Worm (Caenorhabditis elegans): ENCODE data around the gene F54C9.7.

DNA sequence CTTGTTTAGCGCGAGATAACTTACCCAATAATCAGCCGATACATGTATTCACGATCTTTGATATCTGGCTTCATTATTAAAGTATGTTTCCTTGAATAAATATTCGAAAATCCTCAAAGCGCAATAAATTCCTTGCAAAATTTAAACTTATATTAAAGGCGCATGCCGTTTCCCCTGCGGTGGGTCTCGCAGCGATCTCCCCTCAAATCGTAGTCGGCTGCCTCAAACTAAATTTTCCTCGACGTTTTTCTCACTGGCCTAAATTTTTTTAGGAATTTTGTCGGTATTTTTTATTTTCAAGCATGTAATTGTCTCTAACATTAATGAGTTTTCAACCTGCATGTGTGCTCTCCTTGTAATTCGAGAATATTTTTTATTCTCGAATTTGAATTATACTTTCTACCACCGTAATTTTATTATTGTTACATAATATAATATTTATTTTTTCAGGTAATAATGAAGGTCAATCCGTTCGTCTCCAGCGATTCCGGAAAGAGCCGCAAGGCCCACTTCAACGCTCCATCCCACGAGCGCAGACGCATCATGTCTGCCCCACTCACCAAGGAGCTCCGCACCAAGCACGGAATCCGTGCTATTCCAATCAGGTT is 29.3 kb downstream of the F54C9.7 start, which contains the start of the genes cpf-1 and rpl-26:
- no peak for TF ChIP-seq ama-1 (optimal IDR thresholded peaks at IDR 0.05)
- TF ChIP-seq ama-1 (GFP tag; optimal IDR thresholded peaks at IDR 0.05), result no peak
- TF ChIP-seq pha-4 (tag; optimal IDR thresholded peaks at IDR 0.05), result no peak
- no peak for TF ChIP-seq ets-4 (GFP tag; optimal IDR thresholded peaks at IDR 0.05)
- no peak for TF ChIP-seq dpl-1 (GFP tag; optimal IDR thresholded peaks at IDR 0.05)
- TF ChIP-seq ceh-40 (GFP tag; IDR thresholded peaks at IDR 0.05), result no peak
- TF ChIP-seq mcd-1 (GFP tag; IDR thresholded peaks at IDR 0.05), result peak; percentile 32; the same call in 1 of the 2 replicates
- TF ChIP-seq zim-3 (tag; optimal IDR thresholded peaks at IDR 0.05), result no peak
- no peak for TF ChIP-seq Y79H2A.3 (GFP tag; conservative IDR thresholded peaks at IDR 0.05)
- TF ChIP-seq gei-17 (GFP tag; optimal IDR thresholded peaks at IDR 0.05), result no peak
- no peak for TF ChIP-seq fkh-3 (tag; optimal IDR thresholded peaks at IDR 0.05)

Data from whole organism, young adult.